Worm (Caenorhabditis elegans): ENCODE data around the gene F27E5.9.
A peak's percentile ranks its signal among the peaks of the same experiment; 100 is the strongest.

Gene F27E5.9

DNA sequence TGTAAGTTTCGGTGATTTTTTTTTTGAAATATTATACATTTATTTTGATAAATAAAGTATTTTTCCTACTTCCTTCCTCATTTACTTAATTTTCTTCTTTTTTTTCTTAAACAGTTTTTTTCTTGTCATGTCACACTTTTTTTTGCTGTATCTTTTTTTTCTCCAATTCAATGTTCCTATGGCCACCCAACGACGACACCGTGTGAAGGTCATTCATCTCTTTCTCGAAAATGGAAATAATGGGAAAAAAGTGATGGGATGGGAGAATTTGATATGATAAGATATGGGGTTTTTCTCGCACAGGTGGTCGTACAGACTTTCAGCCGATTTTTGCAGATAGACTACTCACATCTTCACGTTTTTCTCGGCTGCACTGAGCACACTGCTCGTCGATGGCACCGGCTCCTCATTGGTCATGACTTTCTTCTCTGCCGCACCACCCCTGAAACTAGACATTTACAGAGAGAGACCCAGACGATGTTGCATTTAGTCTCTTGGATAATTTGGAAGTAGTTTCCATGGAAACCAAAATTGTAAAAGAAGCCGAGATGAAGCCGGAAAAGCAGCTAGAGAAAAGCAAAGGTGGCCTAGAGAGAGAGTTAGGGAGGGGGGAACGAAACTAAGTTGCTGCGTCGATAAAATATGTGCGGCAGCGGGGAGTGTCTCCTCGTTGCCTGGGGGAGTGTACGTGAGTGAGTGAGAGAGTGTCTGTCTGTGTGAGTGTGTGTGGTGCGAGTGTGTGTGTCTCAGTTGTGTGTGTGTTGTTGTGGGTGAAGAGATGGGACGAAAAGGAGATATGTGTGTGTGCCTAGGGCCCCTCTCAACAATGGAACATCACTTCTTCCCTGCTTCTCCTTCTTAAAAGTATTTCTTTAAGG, 34.4 kb downstream of the F27E5.9 start, which contains the start of gene daf-19 (continued):
- TF ChIP-seq nhr-28 (tag; optimal IDR thresholded peaks at IDR 0.05), result no peak
- no peak for TF ChIP-seq unc-30 (tag; optimal IDR thresholded peaks at IDR 0.05)
- peak; percentile 39 for TF ChIP-seq irx-1 (tag; optimal IDR thresholded peaks at IDR 0.05)
- TF ChIP-seq nhr-19 (GFP tag; conservative IDR thresholded peaks at IDR 0.05), result peak; percentile 30; the same call in 1 of the 2 replicates
- TF ChIP-seq tbx-2 (tag; optimal IDR thresholded peaks at IDR 0.05), result peak; percentile 45
- TF ChIP-seq ceh-63 (GFP tag; optimal IDR thresholded peaks at IDR 0.05), result no peak
- TF ChIP-seq C34B4.2 (tag; optimal IDR thresholded peaks at IDR 0.05), result no peak
- no peak for TF ChIP-seq ceh-90 (tag; optimal IDR thresholded peaks at IDR 0.05)
- peak; percentile 52 for TF ChIP-seq unc-86 (tag; optimal IDR thresholded peaks at IDR 0.05)
- peak; percentile 65 for TF ChIP-seq nhr-11 (tag; optimal IDR thresholded peaks at IDR 0.05)
- TF ChIP-seq nhr-12 (tag; optimal IDR thresholded peaks at IDR 0.05), result no peak
- peak; percentile 28 to 50 for TF ChIP-seq lin-35 (GFP tag; optimal IDR thresholded peaks at IDR 0.05)
- TF ChIP-seq dsc-1 (tag; optimal IDR thresholded peaks at IDR 0.05), result peak; percentile 68
- TF ChIP-seq F16B12.6 (tag; optimal IDR thresholded peaks at IDR 0.05), result no peak
- peak; percentile 59 for TF ChIP-seq blmp-1 (tag; optimal IDR thresholded peaks at IDR 0.05)
- TF ChIP-seq ztf-11 (tag; optimal IDR thresholded peaks at IDR 0.05), result peak in 1 of 2 experiments; percentile 73
- no peak for TF ChIP-seq ces-1 (GFP tag; optimal IDR thresholded peaks at IDR 0.05)
- no peak for TF ChIP-seq snpc-4 (tag; optimal IDR thresholded peaks at IDR 0.05)
- TF ChIP-seq nhr-71 (tag; optimal IDR thresholded peaks at IDR 0.05), result peak; percentile 66
- TF ChIP-seq sptf-1 (tag; optimal IDR thresholded peaks at IDR 0.05), result no peak
- TF ChIP-seq dpl-1 (GFP tag; optimal IDR thresholded peaks at IDR 0.05), result peak in 2 of 3 experiments; percentile 10 to 19
- TF ChIP-seq unc-98 (GFP tag; IDR thresholded peaks at IDR 0.05), result no peak
- no peak for TF ChIP-seq grh-1 (GFP tag; IDR thresholded peaks at IDR 0.05)
- peak; percentile 49 for TF ChIP-seq skn-1 (tag; optimal IDR thresholded peaks at IDR 0.05)
- peak; percentile 77 for TF ChIP-seq nhr-47 (tag; optimal IDR thresholded peaks at IDR 0.05)
- TF ChIP-seq lir-3 (tag; optimal IDR thresholded peaks at IDR 0.05; ENCODE audit: poor library complexity), result peak; percentile 16
- peak in 2 of 3 experiments; percentile 30 to 71 for TF ChIP-seq ceh-82 (tag; optimal IDR thresholded peaks at IDR 0.05)
- no peak for TF ChIP-seq pqm-1 (tag; optimal IDR thresholded peaks at IDR 0.05)
- no peak for TF ChIP-seq unc-62 (GFP tag; optimal IDR thresholded peaks at IDR 0.05)
- no peak for TF ChIP-seq lin-15B (tag; optimal IDR thresholded peaks at IDR 0.05)
- peak; percentile 16 for TF ChIP-seq C16A3.4 (tag; optimal IDR thresholded peaks at IDR 0.05)
- TF ChIP-seq mdl-1 (tag; optimal IDR thresholded peaks at IDR 0.05), result no peak
- TF ChIP-seq hlh-4 (tag; optimal IDR thresholded peaks at IDR 0.05), result no peak
- no peak for TF ChIP-seq nhr-84 (tag; optimal IDR thresholded peaks at IDR 0.05)
- TF ChIP-seq mep-1 (tag; optimal IDR thresholded peaks at IDR 0.05), result peak; percentile 55
- no peak for TF ChIP-seq egl-27 (tag; optimal IDR thresholded peaks at IDR 0.05)
- TF ChIP-seq pax-3 (tag; optimal IDR thresholded peaks at IDR 0.05), result peak; percentile 60
- peak; percentile 51 for TF ChIP-seq sox-4 (tag; optimal IDR thresholded peaks at IDR 0.05)
- TF ChIP-seq ama-1 (optimal IDR thresholded peaks at IDR 0.05), result peak; percentile 34
- peak; percentile 11 for TF ChIP-seq jun-1 (tag; optimal IDR thresholded peaks at IDR 0.05)
- TF ChIP-seq lin-13 (GFP tag; optimal IDR thresholded peaks at IDR 0.05), result no peak
- TF ChIP-seq elt-3 (tag; optimal IDR thresholded peaks at IDR 0.05), result peak in 2 of 6 experiments; percentile 28 to 88
- TF ChIP-seq nhr-20 (tag; optimal IDR thresholded peaks at IDR 0.05), result peak; percentile 52
- no peak for TF ChIP-seq nhr-76 (tag; optimal IDR thresholded peaks at IDR 0.05)
- TF ChIP-seq swsn-7 (tag; optimal IDR thresholded peaks at IDR 0.05), result peak; percentile 63
- no peak for TF ChIP-seq efl-3 (GFP tag; optimal IDR thresholded peaks at IDR 0.05)
- TF ChIP-seq snu-23 (GFP tag; optimal IDR thresholded peaks at IDR 0.05), result peak; percentile 70
- TF ChIP-seq Y116A8C.19 (tag; optimal IDR thresholded peaks at IDR 0.05; ENCODE audit: borderline replicate concordance), result no peak
- peak; percentile 61 for TF ChIP-seq fos-1 (tag; optimal IDR thresholded peaks at IDR 0.05)
- TF ChIP-seq pag-3 (tag; optimal IDR thresholded peaks at IDR 0.05; ENCODE audit: borderline replicate concordance, insufficient read depth), result no peak
- TF ChIP-seq xbp-1 (tag; optimal IDR thresholded peaks at IDR 0.05), result peak; percentile 30
